Worm (Caenorhabditis elegans): ENCODE measurements around the gene K10D2.5.

ce11 chrIII:5215375-5215774 lies 42.9 kb downstream of the K10D2.5 start, which contains the start of gene ZC155.4:
- TF ChIP-seq W03F9.2 (tag; optimal IDR thresholded peaks at IDR 0.05) = no peak
- TF ChIP-seq him-1 (tag; optimal IDR thresholded peaks at IDR 0.05) = no peak
